Worm (Caenorhabditis elegans): ENCODE data around the gene srj-14.

ce11 chrV:7409599-7409998, 40.1 kb downstream of the srj-14 start, which contains the start of gene R13D7.2:
- TF ChIP-seq nhr-76 (tag; optimal IDR thresholded peaks at IDR 0.05) (no peak), ztf-11 (tag; optimal IDR thresholded peaks at IDR 0.05) (no peak), pha-4 (GFP tag; IDR thresholded peaks at IDR 0.05) (no peak), pha-4 (tag; optimal IDR thresholded peaks at IDR 0.05) (no peak), ceh-82 (tag; optimal IDR thresholded peaks at IDR 0.05) (no peak), egl-43 (GFP tag; IDR thresholded peaks at IDR 0.05) (no peak), lin-39 (tag; optimal IDR thresholded peaks at IDR 0.05) (no peak), ama-1 (optimal IDR thresholded peaks at IDR 0.05) (no peak), dpl-1 (GFP tag; optimal IDR thresholded peaks at IDR 0.05) (no peak), nhr-10 (tag; optimal IDR thresholded peaks at IDR 0.05) (no peak), nhr-6 (tag; optimal IDR thresholded peaks at IDR 0.05) (no peak), skn-1 (tag; optimal IDR thresholded peaks at IDR 0.05) (no peak), daf-16 (GFP tag; optimal IDR thresholded peaks at IDR 0.05) (no peak), daf-16 (tag; optimal IDR thresholded peaks at IDR 0.05) (no peak), ZK546.5 (tag; optimal IDR thresholded peaks at IDR 0.05) (no peak)

All from whole organism, L4 larva.